Fruit fly (Drosophila melanogaster): ENCODE data around the gene PIG-Wa.

DNA sequence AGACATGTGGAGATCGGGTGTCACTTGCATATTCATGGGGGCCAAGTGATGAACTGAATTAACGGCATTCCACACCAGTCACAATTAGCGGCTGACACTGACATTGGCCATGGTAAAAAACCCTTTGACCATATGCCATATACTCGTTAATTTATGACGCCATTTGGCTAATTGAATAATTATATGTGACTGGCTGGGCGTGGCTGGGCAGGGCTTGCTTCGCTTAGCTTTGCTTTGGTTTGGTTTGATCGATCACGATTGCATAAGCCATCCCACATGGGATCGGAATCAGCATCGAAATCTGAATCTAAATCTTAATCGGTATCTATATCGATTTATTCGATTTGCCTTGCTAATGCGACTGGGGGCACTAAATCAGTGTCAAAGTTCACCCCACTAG, 46.6 kb downstream of the PIG-Wa start:
- TF ChIP-seq Stat92E (GFP tag; optimal IDR thresholded peaks at IDR 0.05) (no peak), NC2α (GFP tag; optimal IDR thresholded peaks at IDR 0.05) (no peak), CG30403 (GFP tag; optimal IDR thresholded peaks at IDR 0.05) (no peak), wdn (GFP tag; IDR thresholded peaks at IDR 0.05) (no peak), HmgD (GFP tag; optimal IDR thresholded peaks at IDR 0.05) (no peak), dmrt11E (tag; optimal IDR thresholded peaks at IDR 0.05) (no peak), CG2199 (GFP tag; IDR thresholded peaks at IDR 0.05) (no peak), mirr (GFP tag; optimal IDR thresholded peaks at IDR 0.05) (no peak), CG7839 (tag; optimal IDR thresholded peaks at IDR 0.05) (no peak), CG10274 (GFP tag; optimal IDR thresholded peaks at IDR 0.05) (no peak)
